Worm (Caenorhabditis elegans): ENCODE measurements around the gene K07B1.7.

DNA sequence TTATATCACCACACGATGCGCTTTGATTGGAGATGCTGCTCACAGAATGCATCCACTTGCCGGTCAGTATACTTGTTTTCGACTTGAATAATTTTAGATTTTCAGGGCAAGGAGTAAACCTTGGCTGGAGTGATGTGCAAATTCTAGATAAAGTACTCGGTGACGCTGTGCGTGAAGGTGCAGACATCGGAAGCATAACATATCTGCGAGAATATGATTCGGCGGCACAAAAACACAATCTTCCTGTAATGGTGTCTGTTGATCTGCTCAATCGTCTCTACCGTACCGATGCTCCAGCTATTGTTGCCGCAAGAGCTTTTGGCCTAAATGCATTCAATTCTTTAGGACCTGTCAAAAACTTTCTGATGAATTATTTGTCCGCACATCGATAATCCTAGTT, 8.3 kb downstream of the K07B1.7 start:
- no peak for TF ChIP-seq blmp-1 (tag; optimal IDR thresholded peaks at IDR 0.05; ENCODE audit: insufficient read depth)
- TF ChIP-seq aly-2 (tag; optimal IDR thresholded peaks at IDR 0.05) = no peak
- peak; percentile 59 for TF ChIP-seq ama-1 (optimal IDR thresholded peaks at IDR 0.05)
- TF ChIP-seq peb-1 (tag; optimal IDR thresholded peaks at IDR 0.05) = no peak
